Worm (Caenorhabditis elegans) whole organism, young adult: Measurements from ENCODE around the gene Y116A8C.9.
A peak's percentile ranks its signal among the peaks of the same experiment; 100 is the strongest.

Experiments
- B0336.3 ChIP-seq: fragments of 200-800 bp; sonication (Bioruptor generic); IDR thresholded peaks from 2 replicates; pipeline ENCODE4 v1.3.6; 2022; ENCODE audit warnings: missing genetic modification characterization, missing compliant biosample characterization
- F37B4.10 ChIP-seq: fragments of 200-800 bp; sonication (Bioruptor generic); IDR thresholded peaks from 2 replicates; pipeline ENCODE4 v1.3.6; 2022; ENCODE audit warnings: missing genetic modification characterization, missing compliant biosample characterization
- K11D2.4 ChIP-seq: fragments of 200-800 bp; sonication (Bioruptor generic); IDR thresholded peaks from 2 replicates; pipeline ENCODE4 v1.3.6; 2022; ENCODE audit warnings: missing genetic modification reagents, missing genetic modification characterization, missing compliant biosample characterization
- Y56A3A.18 ChIP-seq: fragments of 200-800 bp; sonication (Bioruptor generic); IDR thresholded peaks from 2 replicates; pipeline ENCODE4 v1.3.6; 2022; ENCODE audit warnings: missing genetic modification reagents, missing genetic modification characterization, missing compliant biosample characterization
- Y95B8A.8 ChIP-seq: fragments of 200-800 bp; sonication (Bioruptor generic); IDR thresholded peaks from 2 replicates; pipeline ENCODE4 v1.3.6; 2022; ENCODE audit warnings: missing genetic modification reagents, missing genetic modification characterization, missing compliant biosample characterization
- aptf-2 ChIP-seq: fragments of 200-800 bp; sonication (Bioruptor generic); conservative IDR thresholded peaks from 2 replicates; pipeline ENCODE4 v1.3.6; 2022; ENCODE audit warnings: missing genetic modification reagents, missing genetic modification characterization, missing compliant biosample characterization
- atf-7 ChIP-seq: sonication (generic microtip); optimal IDR thresholded peaks from 2 replicates; lab custom pipeline; 2017; ENCODE audit warnings: mild to moderate bottlenecking, missing genetic modification characterization, missing compliant biosample characterization
- athp-1 ChIP-seq: sonication (generic microtip); optimal IDR thresholded peaks from 2 replicates; lab custom pipeline; 2017; ENCODE audit warnings: mild to moderate bottlenecking, missing genetic modification characterization, missing compliant biosample characterization
- attf-3 ChIP-seq: fragments of 200-800 bp; sonication (Bioruptor generic); conservative IDR thresholded peaks from 2 replicates; pipeline ENCODE4 v1.3.6; 2022; ENCODE audit warnings: missing genetic modification reagents, missing genetic modification characterization, missing compliant biosample characterization
- attf-6 ChIP-seq: fragments of 200-800 bp; sonication (Bioruptor generic); IDR thresholded peaks from 2 replicates; pipeline ENCODE4 v1.3.6; 2022; ENCODE audit warnings: missing genetic modification reagents, missing genetic modification characterization, missing compliant biosample characterization
- ccch-3 ChIP-seq: fragments of 200-800 bp; sonication (Bioruptor generic); optimal IDR thresholded peaks from 2 replicates; lab custom pipeline; 2018; ENCODE audit warnings: mild to moderate bottlenecking, missing genetic modification characterization, missing compliant biosample characterization
- cebp-1 ChIP-seq, 2 experiments: fragments of 200-800 bp in 1 of 2; sonication (Bioruptor generic) in 1 of 2; sonication (generic microtip) in 1 of 2; IDR thresholded peaks in 1 of 2; optimal IDR thresholded peaks in 1 of 2; 2 replicates each; pipeline versions ENCODE4 v1.3.6 to Lab custom; 2017 to 2022; ENCODE audit warnings: missing compliant biosample characterization in 2 of 2, missing genetic modification characterization in 2 of 2, mild to moderate bottlenecking in 1 of 2, missing genetic modification reagents in 1 of 2, moderate library complexity in 1 of 2
- cebp-2 ChIP-seq: fragments of 200-800 bp; sonication (Bioruptor generic); IDR thresholded peaks from 2 replicates; pipeline ENCODE4 v1.3.6; 2022; ENCODE audit warnings: missing genetic modification characterization, missing compliant biosample characterization
- ceh-100 ChIP-seq: fragments of 200-800 bp; sonication (Bioruptor generic); IDR thresholded peaks from 2 replicates; pipeline ENCODE4 v1.3.6; 2022; ENCODE audit warnings: missing genetic modification reagents, missing genetic modification characterization, missing compliant biosample characterization
- ceh-58 ChIP-seq: fragments of 200-800 bp; sonication (Bioruptor generic); IDR thresholded peaks from 2 replicates; pipeline ENCODE4 v1.3.6; 2022; ENCODE audit warnings: missing genetic modification characterization, missing compliant biosample characterization
- dox-1 ChIP-seq: fragments of 200-800 bp; sonication (Bioruptor generic); IDR thresholded peaks from 2 replicates; pipeline ENCODE4 v1.3.6; 2022; ENCODE audit warnings: missing genetic modification reagents, missing genetic modification characterization, missing compliant biosample characterization
- dpl-1 ChIP-seq: fragments of 150-350 bp; optimal IDR thresholded peaks from 2 replicates; lab custom pipeline; 2014; ENCODE audit warnings: missing biosample characterization, missing genetic modification reagents, missing genetic modification characterization
- egl-18 ChIP-seq: fragments of 200-800 bp; sonication (Bioruptor generic); IDR thresholded peaks from 2 replicates; pipeline ENCODE4 v1.3.6; 2022; ENCODE audit warnings: missing genetic modification reagents, missing genetic modification characterization, missing compliant biosample characterization
- egl-44 ChIP-seq: fragments of 200-800 bp; sonication (Bioruptor generic); IDR thresholded peaks from 2 replicates; pipeline ENCODE4 v1.3.6; 2022; ENCODE audit warnings: missing genetic modification reagents, missing genetic modification characterization, missing compliant biosample characterization
- hlh-12 ChIP-seq: sonication (generic microtip); optimal IDR thresholded peaks from 2 replicates; lab custom pipeline; 2016; ENCODE audit warnings: missing genetic modification characterization, missing compliant biosample characterization
- hlh-26 ChIP-seq: fragments of 200-800 bp; sonication (Bioruptor generic); conservative IDR thresholded peaks from 2 replicates; pipeline ENCODE4 v1.3.6; 2022; ENCODE audit warnings: missing genetic modification reagents, missing genetic modification characterization, missing compliant biosample characterization
- hrde-1 ChIP-seq: sonication (generic microtip); optimal IDR thresholded peaks from 2 replicates; lab custom pipeline; 2016; ENCODE audit warnings: missing genetic modification characterization, mild to moderate bottlenecking, missing compliant biosample characterization, moderate library complexity, missing genotype, missing genetic modification reagents, borderline replicate concordance
- lag-1 ChIP-seq: fragments of 200-800 bp; sonication (Bioruptor generic); IDR thresholded peaks from 2 replicates; pipeline ENCODE4 v1.3.6; 2022; ENCODE audit warnings: missing genetic modification reagents, missing genetic modification characterization, missing compliant biosample characterization
- let-526 ChIP-seq: fragments of 200-800 bp; sonication (Bioruptor generic); IDR thresholded peaks from 2 replicates; pipeline ENCODE4 v1.3.6; 2022; ENCODE audit warnings: missing genetic modification reagents, missing genetic modification characterization, missing compliant biosample characterization
- lin-35 ChIP-seq, 3 experiments: fragments of 150-350 bp in 2 of 3; sonication (generic microtip) in 1 of 3; optimal IDR thresholded peaks; 2 replicates each; lab custom pipeline; 2014 to 2018; ENCODE audit warnings: missing biosample characterization in 3 of 3, missing genetic modification characterization in 3 of 3, missing genetic modification reagents in 3 of 3
- lsl-1 ChIP-seq: fragments of 200-800 bp; sonication (Bioruptor generic); optimal IDR thresholded peaks from 2 replicates; lab custom pipeline; 2018; ENCODE audit warnings: mild to moderate bottlenecking, missing genetic modification characterization, moderate library complexity, missing compliant biosample characterization
- lsy-27 ChIP-seq: sonication (generic microtip); optimal IDR thresholded peaks from 2 replicates; lab custom pipeline; 2017; ENCODE audit warnings: missing genetic modification characterization, mild to moderate bottlenecking, missing compliant biosample characterization, antibody characterized with exemption, missing genotype, borderline replicate concordance; ENCODE audit not compliant: insufficient read depth
- madf-10 ChIP-seq: sonication (generic microtip); optimal IDR thresholded peaks from 2 replicates; lab custom pipeline; 2016; ENCODE audit warnings: mild to moderate bottlenecking, missing genetic modification characterization, missing compliant biosample characterization
- madf-3 ChIP-seq: fragments of 200-800 bp; sonication (Bioruptor generic); IDR thresholded peaks from 2 replicates; pipeline ENCODE4 v1.3.6; 2022; ENCODE audit warnings: missing genetic modification reagents, missing genetic modification characterization, missing compliant biosample characterization
- madf-6 ChIP-seq: fragments of 200-800 bp; sonication (Bioruptor generic); IDR thresholded peaks from 2 replicates; pipeline ENCODE4 v1.3.6; 2022; ENCODE audit warnings: missing genetic modification reagents, missing genetic modification characterization, missing compliant biosample characterization
- mcd-1 ChIP-seq: fragments of 200-800 bp; sonication (Bioruptor generic); IDR thresholded peaks from 2 replicates; pipeline ENCODE4 v1.3.6; 2022; ENCODE audit warnings: missing genetic modification reagents, missing genetic modification characterization, missing compliant biosample characterization
- mel-28 ChIP-seq: sonication (generic microtip); optimal IDR thresholded peaks from 2 replicates; lab custom pipeline; 2016; ENCODE audit warnings: borderline replicate concordance, mild to moderate bottlenecking, missing genetic modification characterization, missing compliant biosample characterization
- mes-4 ChIP-seq: sonication (generic microtip); optimal IDR thresholded peaks from 2 replicates; lab custom pipeline; 2016; ENCODE audit warnings: missing genotype, missing genetic modification characterization, missing compliant biosample characterization
- mxl-1 ChIP-seq: sonication (generic microtip); optimal IDR thresholded peaks from 2 replicates; lab custom pipeline; 2016; ENCODE audit warnings: missing genetic modification characterization, missing compliant biosample characterization
- nfya-1 ChIP-seq: sonication (generic microtip); optimal IDR thresholded peaks from 2 replicates; lab custom pipeline; 2017; ENCODE audit warnings: antibody characterized with exemption, missing compliant biosample characterization, missing genetic modification characterization, borderline replicate concordance; ENCODE audit not compliant: insufficient read depth
- nfya-2 ChIP-seq: fragments of 200-800 bp; sonication (Bioruptor generic); IDR thresholded peaks from 2 replicates; pipeline ENCODE4 v1.3.6; 2022; ENCODE audit warnings: missing genetic modification reagents, missing genetic modification characterization, missing compliant biosample characterization
- pbrm-1 ChIP-seq: fragments of 200-800 bp; sonication (Bioruptor generic); IDR thresholded peaks from 2 replicates; pipeline ENCODE4 v1.3.6; 2022; ENCODE audit warnings: missing genetic modification reagents, missing genetic modification characterization, missing compliant biosample characterization
- rcor-1 ChIP-seq: fragments of 200-800 bp; sonication (Bioruptor generic); IDR thresholded peaks from 2 replicates; pipeline ENCODE4 v1.3.6; 2022; ENCODE audit warnings: missing genetic modification reagents, missing genetic modification characterization, missing compliant biosample characterization
- sdz-38 ChIP-seq: sonication (generic microtip); optimal IDR thresholded peaks from 2 replicates; lab custom pipeline; 2016; ENCODE audit warnings: missing genotype, missing genetic modification characterization, missing compliant biosample characterization
- snpc-1.1 ChIP-seq: sonication (generic microtip); optimal IDR thresholded peaks from 2 replicates; lab custom pipeline; 2017; ENCODE audit warnings: missing genetic modification characterization, mild to moderate bottlenecking, missing compliant biosample characterization, antibody characterized with exemption, moderate library complexity, missing genotype, missing genetic modification reagents; ENCODE audit not compliant: insufficient read depth
- snpc-1.3 ChIP-seq: sonication (generic microtip); optimal IDR thresholded peaks from 2 replicates; lab custom pipeline; 2017; ENCODE audit warnings: missing genetic modification characterization, mild to moderate bottlenecking, missing compliant biosample characterization, antibody characterized with exemption, moderate library complexity, missing genotype, missing genetic modification reagents; ENCODE audit not compliant: insufficient read depth
- snpc-4 ChIP-seq, 5 experiments: fragments of 150-350 bp in 1 of 5; sonication (generic microtip) in 4 of 5; optimal IDR thresholded peaks; 2 replicates each; lab custom pipeline; 2014 to 2018; ENCODE audit warnings: missing genetic modification characterization in 5 of 5, missing biosample characterization in 3 of 5, antibody characterized with exemption in 2 of 5, mild to moderate bottlenecking in 2 of 5, missing compliant biosample characterization in 2 of 5, missing genotype in 2 of 5, moderate library complexity in 2 of 5, missing genetic modification reagents in 1 of 5
- tbp1 ChIP-seq: fragments of 200-800 bp; sonication (Bioruptor generic); optimal IDR thresholded peaks from 2 replicates; lab custom pipeline; 2018; ENCODE audit warnings: mild to moderate bottlenecking, missing genetic modification characterization, missing compliant biosample characterization
- tlf-1 ChIP-seq: fragments of 200-800 bp; sonication (Bioruptor generic); optimal IDR thresholded peaks from 2 replicates; lab custom pipeline; 2018; ENCODE audit warnings: mild to moderate bottlenecking, missing genetic modification characterization, missing compliant biosample characterization
- ztf-26 ChIP-seq: sonication (generic microtip); optimal IDR thresholded peaks from 2 replicates; lab custom pipeline; 2017; ENCODE audit warnings: missing genetic modification characterization, missing compliant biosample characterization
- ztf-28 ChIP-seq: fragments of 200-800 bp; sonication (Bioruptor generic); IDR thresholded peaks from 2 replicates; pipeline ENCODE4 v1.3.6; 2022; ENCODE audit warnings: missing genetic modification reagents, missing genetic modification characterization, missing compliant biosample characterization
- ztf-6 ChIP-seq: fragments of 200-800 bp; sonication (Bioruptor generic); IDR thresholded peaks from 2 replicates; pipeline ENCODE4 v1.3.6; 2022; ENCODE audit warnings: missing genetic modification reagents, missing genetic modification characterization, missing compliant biosample characterization

Y116A8C.9 gene

DNA sequence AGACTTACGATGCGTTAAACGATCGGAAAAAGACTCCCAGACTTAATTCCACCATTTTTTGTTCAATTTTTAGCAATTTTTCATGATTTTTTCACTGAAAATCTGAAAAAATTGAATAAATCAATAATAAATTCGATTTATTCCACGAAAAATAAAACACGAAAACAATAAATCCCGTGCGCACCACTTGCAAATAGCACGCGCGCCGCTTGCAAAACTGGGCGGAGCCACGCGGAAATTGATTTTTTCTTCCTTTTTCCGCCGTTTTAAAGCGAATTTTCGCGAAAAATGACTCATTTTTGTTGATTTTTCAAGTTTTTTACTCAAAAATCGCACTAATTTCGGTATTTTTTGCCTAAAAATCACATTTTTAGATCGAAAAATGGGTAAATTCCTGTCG, at the start of gene Y116A8C.9, which contains the start of gene arf-6 (continued):
- TF ChIP-seq snpc-4 (GFP tag; optimal IDR thresholded peaks at IDR 0.05; lab: Kevin White, UChicago) (peak; percentile 77), snpc-4 (tag; optimal IDR thresholded peaks at IDR 0.05; lab: Kevin White, UChicago) (peak; percentile 7 to 89 (median 88)), hrde-1 (tag; lab: Kevin White, UChicago) (no peak), B0336.3 (GFP tag; lab: Robert Waterston, UW) (no peak), K11D2.4 (GFP tag; lab: Robert Waterston, UW) (no peak), snpc-1.3 (peak; percentile 89), tbp1 (GFP tag; lab: Kevin White, UChicago) (peak; percentile 55), egl-44 (GFP tag; lab: Robert Waterston, UW) (no peak), ztf-26 (tag; lab: Kevin White, UChicago) (no peak), mes-4 (tag; lab: Kevin White, UChicago) (no peak), ceh-100 (peak; percentile 87), ztf-28 (GFP tag; lab: Robert Waterston, UW) (peak; percentile 8; the same call in 1 of the 2 replicates), egl-18 (GFP tag; lab: Robert Waterston, UW) (no peak), attf-6 (peak; percentile 86), dpl-1 (GFP tag; lab: Kevin White, UChicago) (no peak), dox-1 (GFP tag; lab: Robert Waterston, UW) (peak; percentile 71), cebp-2 (no peak), lsl-1 (GFP tag; lab: Kevin White, UChicago) (peak; percentile 5), tlf-1 (GFP tag; lab: Kevin White, UChicago) (no peak), lin-35 (GFP tag; optimal IDR thresholded peaks at IDR 0.05; lab: Kevin White, UChicago) (peak in 1 of 3 experiments; percentile 37), hlh-12 (tag; lab: Kevin White, UChicago) (no peak), madf-6 (GFP tag; lab: Robert Waterston, UW) (peak; percentile 56; the same call in 1 of the 2 replicates), mcd-1 (peak; percentile 53; the same call in 1 of the 2 replicates), Y56A3A.18 (GFP tag; lab: Robert Waterston, UW) (no peak), mel-28 (tag; lab: Kevin White, UChicago) (no peak), rcor-1 (GFP tag; lab: Robert Waterston, UW) (0 out of 2 replicates have a peak, but pooled peaks have one; percentile 20), Y95B8A.8 (GFP tag; lab: Robert Waterston, UW) (no peak), madf-10 (tag; lab: Kevin White, UChicago) (peak; percentile 2), lag-1 (no peak), cebp-1 (GFP tag; IDR thresholded peaks at IDR 0.05; lab: Robert Waterston, UW) (no peak), cebp-1 (tag; optimal IDR thresholded peaks at IDR 0.05; lab: Kevin White, UChicago) (peak; percentile 56), ztf-6 (no peak), attf-3 (no peak), F37B4.10 (GFP tag; lab: Robert Waterston, UW) (no peak), nfya-1 (tag; lab: Kevin White, UChicago) (no peak), hlh-26 (GFP tag; lab: Robert Waterston, UW) (no peak), madf-3 (GFP tag; lab: Robert Waterston, UW) (0 out of 2 replicates have a peak, but pooled peaks have one; percentile 55), snpc-1.1 (tag; lab: Kevin White, UChicago) (peak; percentile 70), pbrm-1 (GFP tag; lab: Robert Waterston, UW) (peak; percentile 62), sdz-38 (tag; lab: Kevin White, UChicago) (no peak), atf-7 (tag; lab: Kevin White, UChicago) (no peak), ccch-3 (no peak), aptf-2 (GFP tag; lab: Robert Waterston, UW) (no peak), ceh-58 (GFP tag; lab: Robert Waterston, UW) (no peak), athp-1 (tag; lab: Kevin White, UChicago) (peak; percentile 70), lsy-27 (tag; lab: Kevin White, UChicago) (no peak), nfya-2 (no peak), let-526 (GFP tag; lab: Robert Waterston, UW) (no peak), mxl-1 (no peak)
